Worm (Caenorhabditis elegans) whole organism, L4/young adult: ENCODE data around the gene T24C2.3.

ENCODE experiments used
- W03F9.2 ChIP-seq: fragments of 150-350 bp; optimal IDR thresholded peaks from 2 replicates; lab custom pipeline; 2014; ENCODE audit warnings: missing biosample characterization, missing genetic modification characterization
- dao-5 ChIP-seq: sonication (generic microtip); optimal IDR thresholded peaks from 2 replicates; lab custom pipeline; 2016; ENCODE audit warnings: missing genotype, missing genetic modification characterization, moderate library complexity, missing compliant biosample characterization
- him-1 ChIP-seq: sonication (generic microtip); optimal IDR thresholded peaks from 2 replicates; lab custom pipeline; 2016; ENCODE audit warnings: missing genotype, missing genetic modification reagents, missing genetic modification characterization, missing compliant biosample characterization

DNA sequence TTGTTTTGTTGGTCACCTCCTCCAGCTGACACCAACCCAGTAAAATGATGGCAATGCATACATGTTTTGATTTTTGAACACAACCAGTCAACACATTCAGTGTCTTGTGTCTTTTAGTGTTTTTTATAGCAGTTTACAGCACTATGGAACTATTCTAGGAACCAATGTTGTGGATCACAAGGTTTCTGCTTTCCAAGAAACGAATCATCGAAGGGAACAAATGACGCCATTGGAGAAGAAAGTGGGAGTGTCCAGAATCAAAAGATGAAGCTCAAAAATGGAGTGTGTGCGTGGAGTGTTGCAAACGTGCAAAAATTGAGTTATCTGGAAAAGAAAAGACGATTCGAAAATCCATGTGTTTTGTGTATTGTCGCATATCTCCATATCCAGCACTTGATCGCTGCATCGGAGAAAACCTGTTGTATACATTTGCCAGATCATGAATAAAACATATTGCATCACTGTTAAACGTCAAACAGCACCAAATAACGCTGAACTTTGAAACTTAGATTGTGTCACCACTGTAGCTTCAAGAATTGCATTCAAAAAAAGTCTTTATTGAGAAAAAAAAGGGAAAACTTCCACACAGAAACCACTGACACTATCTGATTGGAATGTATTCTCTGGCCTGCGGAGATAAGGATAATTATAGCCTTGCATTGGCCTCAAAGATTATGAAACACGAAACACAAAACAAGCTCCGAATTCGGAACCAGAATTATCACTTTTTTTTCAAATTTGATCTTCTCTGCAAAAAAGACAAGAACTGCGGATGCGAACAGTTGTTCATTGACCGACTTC, 19.2 kb downstream of the T24C2.3 start:
- TF ChIP-seq W03F9.2 (tag; lab: Kevin White, UChicago) (no peak), him-1 (no peak), dao-5 (no peak)
